Worm (Caenorhabditis elegans): Measurements from ENCODE around the gene F56C4.1.

Gene F56C4.1

ce11 chrIV:10596505-10596904 lies 40.2 kb upstream of the F56C4.1 start, which contains the start of gene C43F9.11:
C43F9.11 (plus strand) TSS chrIV:10596805.
- TF ChIP-seq nhr-23 (tag; optimal IDR thresholded peaks at IDR 0.05): no peak
- no peak for TF ChIP-seq lsy-12 (tag; optimal IDR thresholded peaks at IDR 0.05)
- no peak for TF ChIP-seq ztf-4 (tag; optimal IDR thresholded peaks at IDR 0.05)
- no peak for TF ChIP-seq nhr-25 (tag; optimal IDR thresholded peaks at IDR 0.05)
- no peak for TF ChIP-seq nhr-11 (tag; optimal IDR thresholded peaks at IDR 0.05)

ce11 chrIV:10599983-10600382 lies 36.8 kb upstream of the F56C4.1 start, which contains the start of gene R09H10.1:
R09H10.1 (plus strand) TSS chrIV:10600283.
- no peak for TF ChIP-seq fkh-10 (GFP tag; optimal IDR thresholded peaks at IDR 0.05)
- no peak for TF ChIP-seq nhr-11 (tag; optimal IDR thresholded peaks at IDR 0.05)
- no peak for TF ChIP-seq nhr-67 (tag; optimal IDR thresholded peaks at IDR 0.05)
- no peak for TF ChIP-seq fkh-2 (tag; optimal IDR thresholded peaks at IDR 0.05)
- no peak for TF ChIP-seq jun-1 (tag; optimal IDR thresholded peaks at IDR 0.05)
- no peak for TF ChIP-seq nfya-1 (tag; optimal IDR thresholded peaks at IDR 0.05; ENCODE audit: insufficient read depth)
- no peak for TF ChIP-seq tbx-2 (tag; optimal IDR thresholded peaks at IDR 0.05)
- TF ChIP-seq nhr-25 (tag; optimal IDR thresholded peaks at IDR 0.05): no peak
- TF ChIP-seq R02D3.7 (tag; optimal IDR thresholded peaks at IDR 0.05): no peak
- TF ChIP-seq snpc-4 (tag; optimal IDR thresholded peaks at IDR 0.05): no peak
- TF ChIP-seq nhr-237 (tag; optimal IDR thresholded peaks at IDR 0.05): no peak
- no peak for TF ChIP-seq elt-2 (tag; optimal IDR thresholded peaks at IDR 0.05)

ce11 chrIV:10602644-10603043 lies 34.1 kb upstream of the F56C4.1 start, which contains the start of gene R09H10.2:
R09H10.2 (plus strand) TSS chrIV:10602944.
- TF ChIP-seq ceh-9 (tag; optimal IDR thresholded peaks at IDR 0.05): no peak
- no peak for TF ChIP-seq ceh-16 (tag; optimal IDR thresholded peaks at IDR 0.05)

- TF ChIP-seq elt-2 (tag; optimal IDR thresholded peaks at IDR 0.05): peak; percentile 77
- TF ChIP-seq pqm-1 (tag; optimal IDR thresholded peaks at IDR 0.05): peak; percentile 19
- TF ChIP-seq snpc-4 (tag; optimal IDR thresholded peaks at IDR 0.05): no peak
- TF ChIP-seq skn-1 (tag; optimal IDR thresholded peaks at IDR 0.05): no peak
- no peak for TF ChIP-seq pha-4 (tag; optimal IDR thresholded peaks at IDR 0.05)
Observed at ce11 chrIV:10606575-10607080, 30.1 kb upstream of the F56C4.1 start, which contains the start of gene R09H10.3. R09H10.3 (plus strand) TSS chrIV:10607030.

ce11 chrIV:10608275-10608674 lies 28.5 kb upstream of the F56C4.1 start, which contains the start of gene R09H10.6:
R09H10.6 (plus strand) TSS chrIV:10608575.
- no peak for TF ChIP-seq ama-1 (optimal IDR thresholded peaks at IDR 0.05)
- TF ChIP-seq nhr-28 (tag; optimal IDR thresholded peaks at IDR 0.05): no peak
- TF ChIP-seq daf-12 (tag; optimal IDR thresholded peaks at IDR 0.05): no peak
- no peak for TF ChIP-seq nhr-25 (tag; optimal IDR thresholded peaks at IDR 0.05)
- no peak for TF ChIP-seq snpc-4 (tag; optimal IDR thresholded peaks at IDR 0.05)
- TF ChIP-seq ZK546.5 (tag; optimal IDR thresholded peaks at IDR 0.05): no peak
- no peak for TF ChIP-seq ceh-28 (tag; optimal IDR thresholded peaks at IDR 0.05)
- no peak for TF ChIP-seq ceh-16 (tag; optimal IDR thresholded peaks at IDR 0.05)
- no peak for TF ChIP-seq pqm-1 (tag; optimal IDR thresholded peaks at IDR 0.05)
- no peak for TF ChIP-seq nhr-77 (tag; optimal IDR thresholded peaks at IDR 0.05)

- TF ChIP-seq egl-5 (tag; optimal IDR thresholded peaks at IDR 0.05): no peak
- no peak for TF ChIP-seq nhr-28 (tag; optimal IDR thresholded peaks at IDR 0.05)
- no peak for TF ChIP-seq nhr-43 (tag; optimal IDR thresholded peaks at IDR 0.05; ENCODE audit: poor library complexity, severe bottlenecking)
- TF ChIP-seq ztf-4 (tag; optimal IDR thresholded peaks at IDR 0.05): no peak
Observed at ce11 chrIV:10609920-10610319, 26.8 kb upstream of the F56C4.1 start.

ce11 chrIV:10612281-10612680 lies 24.5 kb upstream of the F56C4.1 start:
- TF ChIP-seq zag-1 (tag; optimal IDR thresholded peaks at IDR 0.05) (no peak), nhr-25 (tag; optimal IDR thresholded peaks at IDR 0.05) (peak; percentile 36), nhr-23 (tag; optimal IDR thresholded peaks at IDR 0.05) (peak; percentile 5)
